Fruit fly (Drosophila melanogaster) whole organism, embryonic: Measurements from ENCODE around the gene CG13117.

Source experiments
- Atf-2 ChIP-seq: fragments of 200-800 bp; sonication (Bioruptor generic); optimal IDR thresholded peaks from 2 replicates; lab custom pipeline; 2016; ENCODE audit warnings: missing biosample characterization, missing genetic modification characterization
- B-H2 ChIP-seq: fragments of 200-800 bp; sonication (Bioruptor generic); optimal IDR thresholded peaks from 2 replicates; lab custom pipeline; 2018; ENCODE audit warnings: missing biosample characterization, mild to moderate bottlenecking, missing genetic modification characterization
- CG11085 ChIP-seq: fragments of 200-800 bp; sonication (Bioruptor generic); IDR thresholded peaks from 2 replicates; pipeline ENCODE4 v1.3.6; 2022; ENCODE audit warnings: missing biosample characterization, missing genetic modification characterization
- CG12236 ChIP-seq: fragments of 200-800 bp; sonication (Bioruptor generic); optimal IDR thresholded peaks from 2 replicates; lab custom pipeline; 2016; ENCODE audit warnings: missing biosample characterization, missing genetic modification characterization
- CG13123 ChIP-seq: fragments of 200-800 bp; sonication (Bioruptor generic); optimal IDR thresholded peaks from 2 replicates; lab custom pipeline; 2016; ENCODE audit warnings: missing biosample characterization, missing genetic modification characterization
- CG13775 ChIP-seq: fragments of 200-800 bp; sonication (Bioruptor generic); optimal IDR thresholded peaks from 3 replicates; lab custom pipeline; 2017; ENCODE audit warnings: missing biosample characterization, mild to moderate bottlenecking, missing genetic modification characterization
- CG14014 ChIP-seq: fragments of 200-800 bp; sonication (Bioruptor generic); IDR thresholded peaks from 2 replicates; pipeline ENCODE4 v1.3.6; 2022; ENCODE audit warnings: missing biosample characterization, missing genetic modification characterization
- CG15269 ChIP-seq: fragments of 200-800 bp; sonication (Bioruptor generic); optimal IDR thresholded peaks from 2 replicates; lab custom pipeline; 2018; ENCODE audit warnings: missing biosample characterization, mild to moderate bottlenecking, missing genetic modification characterization, moderate library complexity
- CG15479 ChIP-seq: fragments of 200-800 bp; sonication (Bioruptor generic); optimal IDR thresholded peaks from 3 replicates; lab custom pipeline; 2019; ENCODE audit warnings: missing biosample characterization, mild to moderate bottlenecking, missing genetic modification characterization, moderate library complexity
- CG16815 ChIP-seq: fragments of 200-800 bp; sonication (Bioruptor generic); optimal IDR thresholded peaks from 3 replicates; lab custom pipeline; 2017; ENCODE audit warnings: missing biosample characterization, mild to moderate bottlenecking, missing genetic modification characterization
- CG17568 ChIP-seq: fragments of 200-800 bp; sonication (Bioruptor generic); optimal IDR thresholded peaks from 2 replicates; lab custom pipeline; 2018; ENCODE audit warnings: missing biosample characterization, mild to moderate bottlenecking, missing genetic modification characterization, moderate library complexity
- CG17912 ChIP-seq: fragments of 200-800 bp; sonication (Bioruptor generic); optimal IDR thresholded peaks from 2 replicates; lab custom pipeline; 2018; ENCODE audit warnings: missing biosample characterization, mild to moderate bottlenecking, missing genetic modification characterization
- CG2712 ChIP-seq: fragments of 200-800 bp; optimal IDR thresholded peaks from 3 replicates; lab custom pipeline; 2019; ENCODE audit warnings: missing biosample characterization, mild to moderate bottlenecking, missing genetic modification characterization, moderate library complexity
- CG3281 ChIP-seq: fragments of 200-800 bp; sonication (Bioruptor generic); optimal IDR thresholded peaks from 3 replicates; lab custom pipeline; 2017; ENCODE audit warnings: missing biosample characterization, mild to moderate bottlenecking, missing genetic modification characterization
- CG34422 ChIP-seq: fragments of 200-800 bp; sonication (Bioruptor generic); IDR thresholded peaks from 3 replicates; pipeline ENCODE4 v1.3.6; 2022; ENCODE audit warnings: missing biosample characterization, missing genetic modification characterization
- CG4282 ChIP-seq: fragments of 200-800 bp; sonication (Bioruptor generic); optimal IDR thresholded peaks from 2 replicates; lab custom pipeline; 2016; ENCODE audit warnings: missing biosample characterization, missing genetic modification characterization
- CG4820 ChIP-seq: fragments of 200-800 bp; sonication (Bioruptor generic); optimal IDR thresholded peaks from 3 replicates; lab custom pipeline; 2016; ENCODE audit warnings: missing biosample characterization, missing genetic modification characterization
- CG7745 ChIP-seq: fragments of 200-800 bp; sonication (Bioruptor generic); optimal IDR thresholded peaks from 2 replicates; lab custom pipeline; 2018; ENCODE audit warnings: missing biosample characterization, mild to moderate bottlenecking, missing genetic modification characterization, moderate library complexity
- CG8924 ChIP-seq: fragments of 200-800 bp; optimal IDR thresholded peaks from 3 replicates; lab custom pipeline; 2019; ENCODE audit warnings: missing biosample characterization, mild to moderate bottlenecking, missing genetic modification characterization, moderate library complexity
- Dek ChIP-seq: fragments of 200-800 bp; sonication (Bioruptor generic); optimal IDR thresholded peaks from 3 replicates; lab custom pipeline; 2019; ENCODE audit warnings: missing biosample characterization, mild to moderate bottlenecking, missing genetic modification characterization, moderate library complexity
- Fer1 ChIP-seq: fragments of 200-800 bp; sonication (Bioruptor generic); optimal IDR thresholded peaks from 2 replicates; lab custom pipeline; 2017; ENCODE audit warnings: missing biosample characterization, mild to moderate bottlenecking, missing genetic modification characterization
- HLHmδ ChIP-seq: fragments of 200-800 bp; sonication (Bioruptor generic); optimal IDR thresholded peaks from 2 replicates; lab custom pipeline; 2018; ENCODE audit warnings: missing biosample characterization, mild to moderate bottlenecking, missing genetic modification characterization, moderate library complexity
- Lpt ChIP-seq: fragments of >200 bp; optimal IDR thresholded peaks from 2 replicates; lab custom pipeline; 2018; ENCODE audit warnings: missing biosample characterization, missing genetic modification characterization
- Mad ChIP-seq: fragments of 200-800 bp; sonication (Bioruptor generic); optimal IDR thresholded peaks from 2 replicates; lab custom pipeline; 2016; ENCODE audit warnings: missing biosample characterization, missing genetic modification characterization
- Max ChIP-seq: fragments of 200-800 bp; sonication (Bioruptor generic); optimal IDR thresholded peaks from 2 replicates; lab custom pipeline; 2016; ENCODE audit warnings: missing biosample characterization, mild to moderate bottlenecking, missing genetic modification characterization
- NC2β ChIP-seq: fragments of 200-800 bp; sonication (Bioruptor generic); optimal IDR thresholded peaks from 2 replicates; lab custom pipeline; 2016; ENCODE audit warnings: missing biosample characterization, missing genetic modification characterization
- NFAT ChIP-seq: fragments of 200-800 bp; sonication (Bioruptor generic); IDR thresholded peaks from 2 replicates; pipeline ENCODE4 v1.3.6; 2022; ENCODE audit warnings: missing biosample characterization, missing genetic modification characterization
- Nf-YA ChIP-seq: fragments of 200-800 bp; sonication (Bioruptor generic); IDR thresholded peaks from 2 replicates; pipeline ENCODE4 v1.3.6; 2022; ENCODE audit warnings: missing biosample characterization, missing genetic modification characterization
- Nf-YC ChIP-seq: fragments of 200-800 bp; optimal IDR thresholded peaks from 3 replicates; lab custom pipeline; 2019; ENCODE audit warnings: missing biosample characterization, mild to moderate bottlenecking, missing genetic modification characterization, moderate library complexity
- Six4 ChIP-seq: fragments of 200-800 bp; sonication (Bioruptor generic); optimal IDR thresholded peaks from 2 replicates; lab custom pipeline; 2016; ENCODE audit warnings: missing biosample characterization, missing genetic modification characterization
- Taf1 ChIP-seq: fragments of 200-800 bp; sonication (Bioruptor generic); IDR thresholded peaks from 2 replicates; pipeline ENCODE4 v1.3.6; 2022; ENCODE audit warnings: missing biosample characterization, missing genetic modification characterization
- Usf ChIP-seq: fragments of 200-800 bp; sonication (Bioruptor generic); optimal IDR thresholded peaks from 2 replicates; lab custom pipeline; 2017; ENCODE audit warnings: missing genotype, missing biosample characterization, missing genetic modification characterization
- aop ChIP-seq: fragments of 200-800 bp; sonication (Bioruptor generic); IDR thresholded peaks from 2 replicates; pipeline ENCODE4 v1.3.6; 2022; ENCODE audit warnings: missing biosample characterization, missing genetic modification characterization
- ash1 ChIP-seq: fragments of 200-800 bp; sonication (Bioruptor generic); optimal IDR thresholded peaks from 2 replicates; lab custom pipeline; 2018; ENCODE audit warnings: missing biosample characterization, mild to moderate bottlenecking, missing genetic modification characterization
- az2 ChIP-seq: fragments of 200-800 bp; sonication (Bioruptor generic); optimal IDR thresholded peaks from 3 replicates; lab custom pipeline; 2016; ENCODE audit warnings: missing biosample characterization, missing genetic modification characterization
- bsh ChIP-seq, 2 experiments: fragments of 200-800 bp; sonication (Bioruptor generic); optimal IDR thresholded peaks; 2 replicates each; lab custom pipeline; 2017 to 2018; ENCODE audit warnings: mild to moderate bottlenecking in 2 of 2, missing biosample characterization in 2 of 2, missing genetic modification characterization in 2 of 2, moderate library complexity in 1 of 2
- ems ChIP-seq: fragments of 200-800 bp; sonication (Bioruptor generic); optimal IDR thresholded peaks from 3 replicates; lab custom pipeline; 2016; ENCODE audit warnings: missing biosample characterization, missing genetic modification characterization
- gsb-n ChIP-seq: fragments of 200-800 bp; sonication (Bioruptor generic); optimal IDR thresholded peaks from 3 replicates; lab custom pipeline; 2018; ENCODE audit warnings: missing biosample characterization, mild to moderate bottlenecking, missing genetic modification characterization
- lab ChIP-seq: fragments of 200-800 bp; sonication (Bioruptor generic); optimal IDR thresholded peaks from 3 replicates; lab custom pipeline; 2017; ENCODE audit warnings: missing biosample characterization, missing genetic modification characterization, mild to moderate bottlenecking, moderate library complexity, missing genetic modification reagents
- pan ChIP-seq, 4 experiments: fragments of >200 bp in 3 of 4; fragments of 200-800 bp in 1 of 4; sonication (Bioruptor generic) in 1 of 4; optimal IDR thresholded peaks in 3 of 4; IDR thresholded peaks in 1 of 4; 2 replicates each; pipeline versions ENCODE4 v1.3.6 to Lab custom; 2017 to 2022; ENCODE audit warnings: missing biosample characterization in 2 of 4, missing genetic modification characterization in 2 of 4, mixed read lengths in 1 of 4
- peb ChIP-seq: fragments of 200-800 bp; sonication (Bioruptor generic); IDR thresholded peaks from 2 replicates; pipeline ENCODE4 v1.3.6; 2022; ENCODE audit warnings: missing biosample characterization, missing genetic modification characterization
- sc ChIP-seq, 3 experiments: fragments of >200 bp in 2 of 3; fragments of 200-800 bp in 1 of 3; sonication (Bioruptor generic) in 1 of 3; optimal IDR thresholded peaks; 2 replicates in 2 of 3; 3 replicates in 1 of 3; lab custom pipeline; 2017; ENCODE audit warnings: mild to moderate bottlenecking in 1 of 3, missing biosample characterization in 1 of 3, missing genetic modification characterization in 1 of 3, missing genetic modification reagents in 1 of 3
- schlank ChIP-seq: fragments of 200-800 bp; sonication (Bioruptor generic); optimal IDR thresholded peaks from 2 replicates; lab custom pipeline; 2018; ENCODE audit warnings: missing biosample characterization, mild to moderate bottlenecking, missing genetic modification characterization
- sens-2 ChIP-seq: fragments of 200-800 bp; sonication (Bioruptor generic); IDR thresholded peaks from 2 replicates; pipeline ENCODE4 v1.3.6; 2022; ENCODE audit warnings: missing biosample characterization, missing genetic modification characterization
- shn ChIP-seq: fragments of 200-800 bp; sonication (Bioruptor generic); optimal IDR thresholded peaks from 3 replicates; lab custom pipeline; 2016; ENCODE audit warnings: missing biosample characterization, missing genetic modification characterization
- sob ChIP-seq: fragments of 200-800 bp; sonication (Bioruptor generic); IDR thresholded peaks from 2 replicates; pipeline ENCODE4 v1.3.6; 2022; ENCODE audit warnings: missing biosample characterization, missing genetic modification characterization
- tll ChIP-seq, 2 experiments: fragments of 200-800 bp in 1 of 2; fragments of >200 bp in 1 of 2; sonication (Bioruptor generic) in 1 of 2; optimal IDR thresholded peaks; 2 replicates each; lab custom pipeline; 2017 to 2019; ENCODE audit warnings: missing biosample characterization in 2 of 2, missing genetic modification characterization in 2 of 2, mild to moderate bottlenecking in 1 of 2, moderate library complexity in 1 of 2

CG13117 gene

dm6 chr2L:9770896-9771295 lies 34.5 kb downstream of the CG13117 start, which contains the start of gene ppk18:
Gene ppk18, minus strand, starts transcription at chr2L:9770996.
- TF ChIP-seq tll (GFP tag; optimal IDR thresholded peaks at IDR 0.05; lab: Kevin White, UChicago), result no peak

- no peak for TF ChIP-seq CG7745
- TF ChIP-seq ash1 (GFP tag; lab: Kevin White, UChicago), result no peak
- TF ChIP-seq sens-2 (GFP tag; lab: Robert Waterston, UW), result no peak
- no peak for TF ChIP-seq CG17568 (GFP tag; lab: Kevin White, UChicago)
- TF ChIP-seq bsh (GFP tag; optimal IDR thresholded peaks at IDR 0.05; lab: Kevin White, UChicago), result peak in 1 of 2 experiments; percentile 52
- no peak for TF ChIP-seq aop (GFP tag; lab: Robert Waterston, UW)
- peak; percentile 64 for TF ChIP-seq lab (GFP tag; lab: Kevin White, UChicago)
- no peak for TF ChIP-seq sob
- no peak for TF ChIP-seq Six4 (GFP tag; lab: Kevin White, UChicago)
- no peak for TF ChIP-seq Nf-YC (tag; lab: Kevin White, UChicago)
- no peak for TF ChIP-seq CG16815 (GFP tag; lab: Kevin White, UChicago)
- TF ChIP-seq CG2712 (tag; lab: Kevin White, UChicago), result no peak
- no peak for TF ChIP-seq Lpt (GFP tag; lab: Kevin White, UChicago)
- no peak for TF ChIP-seq CG4820
- TF ChIP-seq Dek, result no peak
- no peak for TF ChIP-seq Taf1 (GFP tag; lab: Robert Waterston, UW)
- no peak for TF ChIP-seq CG13775
- no peak for TF ChIP-seq schlank (tag; lab: Kevin White, UChicago)
- TF ChIP-seq Nf-YA (GFP tag; lab: Robert Waterston, UW), result no peak
- no peak for TF ChIP-seq pan (optimal IDR thresholded peaks at IDR 0.05; lab: Kevin White, UChicago)
- TF ChIP-seq pan (GFP tag; optimal IDR thresholded peaks at IDR 0.05 in 1 of 2, IDR thresholded peaks at IDR 0.05 in 1 of 2), result no peak
- TF ChIP-seq az2 (GFP tag; lab: Kevin White, UChicago), result no peak
- TF ChIP-seq CG14014 (GFP tag; lab: Robert Waterston, UW), result peak; percentile 22; the same call in 1 of the 2 replicates
- no peak for TF ChIP-seq CG8924 (tag; lab: Kevin White, UChicago)
- no peak for TF ChIP-seq shn (GFP tag; lab: Kevin White, UChicago)
- TF ChIP-seq Usf (GFP tag; lab: Kevin White, UChicago), result no peak
- TF ChIP-seq CG13123 (GFP tag; lab: Kevin White, UChicago), result no peak
- TF ChIP-seq NC2β (GFP tag; lab: Kevin White, UChicago), result peak; percentile 13
- TF ChIP-seq sc (optimal IDR thresholded peaks at IDR 0.05; lab: Kevin White, UChicago), result no peak
- peak; percentile 7 for TF ChIP-seq sc (GFP tag; optimal IDR thresholded peaks at IDR 0.05; lab: Kevin White, UChicago)
- TF ChIP-seq Atf-2 (GFP tag; lab: Kevin White, UChicago), result no peak
- TF ChIP-seq CG34422 (GFP tag; lab: Robert Waterston, UW), result no peak
- TF ChIP-seq Fer1 (GFP tag; lab: Kevin White, UChicago), result no peak
- no peak for TF ChIP-seq gsb-n (tag; lab: Kevin White, UChicago)
- no peak for TF ChIP-seq CG15269 (tag; lab: Kevin White, UChicago)
- TF ChIP-seq ems, result peak; percentile 16
- peak; percentile 56 for TF ChIP-seq CG3281
- no peak for TF ChIP-seq Max (GFP tag; lab: Kevin White, UChicago)
- no peak for TF ChIP-seq HLHmδ (GFP tag; lab: Kevin White, UChicago)
- no peak for TF ChIP-seq CG11085 (GFP tag; lab: Robert Waterston, UW)
- TF ChIP-seq NFAT (GFP tag; lab: Robert Waterston, UW), result no peak
- TF ChIP-seq CG12236 (GFP tag; lab: Kevin White, UChicago), result peak; percentile 56
- TF ChIP-seq peb, result no peak
- no peak for TF ChIP-seq CG17912 (GFP tag; lab: Kevin White, UChicago)
- TF ChIP-seq CG4282 (GFP tag; lab: Kevin White, UChicago), result no peak
- no peak for TF ChIP-seq CG15479
- TF ChIP-seq Mad, result no peak
- TF ChIP-seq B-H2 (GFP tag; lab: Kevin White, UChicago), result no peak
These were observed 38.7 kb downstream of the CG13117 start, which contains the start of the genes ppk11 and ppk16 for dm6 chr2L:9774980-9775628. Gene ppk11, minus strand, starts transcription at chr2L:9775030. Gene ppk16, minus strand, starts transcription at chr2L:9775030.
